Worm (Caenorhabditis elegans): ENCODE data around the gene srd-11.

srd-11 gene

DNA sequence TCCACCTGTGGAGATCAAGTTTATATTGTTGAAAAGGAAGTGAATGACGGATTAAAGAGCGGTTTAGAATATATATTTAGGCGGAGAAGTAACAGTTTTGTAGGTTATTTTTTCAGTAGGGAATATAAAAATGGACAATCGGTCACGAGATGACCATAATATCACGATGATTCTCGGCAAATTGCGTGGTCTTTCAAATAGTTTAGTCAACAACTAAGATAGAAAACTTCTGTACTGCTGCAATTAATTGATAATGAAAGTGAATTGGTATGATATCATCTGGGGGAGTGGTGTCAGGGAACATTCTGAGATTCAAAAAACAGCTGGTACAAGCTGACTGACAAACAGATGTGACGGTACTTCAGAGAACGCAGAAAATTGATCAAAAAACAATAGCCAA is 11.2 kb downstream of the srd-11 start (continued):
- TF ChIP-seq mdl-1 (tag; optimal IDR thresholded peaks at IDR 0.05) (peak in 1 of 2 experiments; percentile 35), dmd-6 (GFP tag; IDR thresholded peaks at IDR 0.05) (peak; percentile 41; the same call in 1 of the 2 replicates), zip-11 (GFP tag; IDR thresholded peaks at IDR 0.05) (no peak), lir-3 (tag; optimal IDR thresholded peaks at IDR 0.05) (no peak), nhr-11 (tag; optimal IDR thresholded peaks at IDR 0.05) (no peak), lin-38 (GFP tag; IDR thresholded peaks at IDR 0.05) (no peak), daf-12 (tag; optimal IDR thresholded peaks at IDR 0.05) (no peak), F26F4.8 (GFP tag; conservative IDR thresholded peaks at IDR 0.05) (no peak), lin-1 (GFP tag; IDR thresholded peaks at IDR 0.05) (no peak), mes-2 (tag; optimal IDR thresholded peaks at IDR 0.05; ENCODE audit: poor library complexity, severe bottlenecking) (no peak), nhr-28 (tag; optimal IDR thresholded peaks at IDR 0.05) (peak; percentile 75), vab-7 (GFP tag; IDR thresholded peaks at IDR 0.05) (no peak), daf-16 (GFP tag; optimal IDR thresholded peaks at IDR 0.05) (no peak), daf-16 (tag; optimal IDR thresholded peaks at IDR 0.05) (no peak), zip-2 (tag; optimal IDR thresholded peaks at IDR 0.05) (no peak), hlh-30 (tag; optimal IDR thresholded peaks at IDR 0.05; ENCODE audit: insufficient read depth) (peak; percentile 63), unc-62 (GFP tag; optimal IDR thresholded peaks at IDR 0.05 in 1 of 2) (peak in 1 of 2 experiments; percentile 44), unc-62 (tag; optimal IDR thresholded peaks at IDR 0.05) (no peak), lin-29 (GFP tag; IDR thresholded peaks at IDR 0.05) (no peak), fos-1 (tag; optimal IDR thresholded peaks at IDR 0.05) (no peak), hlh-11 (tag; optimal IDR thresholded peaks at IDR 0.05) (peak; percentile 53), daf-8 (GFP tag; IDR thresholded peaks at IDR 0.05) (no peak), zag-1 (tag; optimal IDR thresholded peaks at IDR 0.05) (no peak), jun-1 (tag; optimal IDR thresholded peaks at IDR 0.05) (no peak), ZK337.2 (GFP tag; IDR thresholded peaks at IDR 0.05) (no peak), Y48G9A.11 (GFP tag; IDR thresholded peaks at IDR 0.05) (no peak), dve-1 (tag; optimal IDR thresholded peaks at IDR 0.05; ENCODE audit: insufficient read depth) (no peak), ceh-32 (tag; optimal IDR thresholded peaks at IDR 0.05; ENCODE audit: poor library complexity) (no peak), nhr-6 (tag; optimal IDR thresholded peaks at IDR 0.05) (no peak), ztf-11 (tag; optimal IDR thresholded peaks at IDR 0.05) (no peak), spr-3 (GFP tag; optimal IDR thresholded peaks at IDR 0.05) (no peak), snpc-1.2 (GFP tag; IDR thresholded peaks at IDR 0.05) (no peak), ceh-62 (tag; optimal IDR thresholded peaks at IDR 0.05) (no peak), ceh-82 (tag; optimal IDR thresholded peaks at IDR 0.05) (no peak), nhr-237 (tag; optimal IDR thresholded peaks at IDR 0.05) (no peak), daf-19 (GFP tag; conservative IDR thresholded peaks at IDR 0.05) (no peak), zfp-3 (GFP tag; conservative IDR thresholded peaks at IDR 0.05) (no peak), lim-7 (GFP tag; IDR thresholded peaks at IDR 0.05) (no peak), snpc-4 (tag; optimal IDR thresholded peaks at IDR 0.05) (no peak), arid-1 (GFP tag; conservative IDR thresholded peaks at IDR 0.05) (no peak), set-16 (GFP tag; IDR thresholded peaks at IDR 0.05) (no peak), mxl-2 (GFP tag; conservative IDR thresholded peaks at IDR 0.05) (no peak), aly-2 (tag; optimal IDR thresholded peaks at IDR 0.05) (no peak), F44E2.7 (GFP tag; IDR thresholded peaks at IDR 0.05) (no peak), hmg-1.1 (GFP tag; IDR thresholded peaks at IDR 0.05) (no peak)

Data from whole organism, L4 larva.